Fruit fly (Drosophila melanogaster) whole organism, wandering third instar larva: ENCODE results near the gene CG10352.

Source experiments
- CG32264 ChIP-seq: fragments of 200-800 bp; sonication (Bioruptor generic); optimal IDR thresholded peaks from 2 replicates; lab custom pipeline; 2016; ENCODE audit warnings: missing biosample characterization, missing genetic modification characterization
- GATAd ChIP-seq: sonication (Bioruptor generic); optimal IDR thresholded peaks from 2 replicates; lab custom pipeline; 2016; ENCODE audit warnings: missing biosample characterization, missing genetic modification characterization
- Hr83 ChIP-seq: fragments of 200-300 bp; sonication (Bioruptor generic); optimal IDR thresholded peaks from 2 replicates; lab custom pipeline; 2016; ENCODE audit warnings: missing biosample characterization, mild to moderate bottlenecking, missing genetic modification characterization, moderate library complexity; ENCODE audit not compliant: poor library complexity, severe bottlenecking
- N ChIP-seq: fragments of >200 bp; optimal IDR thresholded peaks from 2 replicates; lab custom pipeline; 2018; ENCODE audit warnings: missing biosample characterization, missing external identifiers, missing genetic modification characterization
- dsf ChIP-seq: sonication (Bioruptor generic); optimal IDR thresholded peaks from 2 replicates; lab custom pipeline; 2016; ENCODE audit warnings: missing biosample characterization, missing genetic modification characterization, borderline replicate concordance
- ey ChIP-seq: fragments of 200-800 bp; sonication (Bioruptor generic); optimal IDR thresholded peaks from 2 replicates; lab custom pipeline; 2016; ENCODE audit warnings: missing biosample characterization, missing genetic modification characterization
- foxo ChIP-seq, 2 experiments: fragments of 200-800 bp; sonication (Bioruptor generic); optimal IDR thresholded peaks; 2 replicates in 1 of 2; 3 replicates in 1 of 2; lab custom pipeline; 2016 to 2017; ENCODE audit warnings: missing biosample characterization in 2 of 2, missing genetic modification characterization in 2 of 2
- fru ChIP-seq: fragments of 200-800 bp; sonication (Bioruptor generic); optimal IDR thresholded peaks from 3 replicates; lab custom pipeline; 2016; ENCODE audit warnings: missing biosample characterization, mild to moderate bottlenecking, missing genetic modification characterization
- h ChIP-seq: fragments of 200-800 bp; sonication (Bioruptor generic); optimal IDR thresholded peaks from 3 replicates; lab custom pipeline; 2016; ENCODE audit warnings: missing biosample characterization, mild to moderate bottlenecking, missing genetic modification characterization
- pan ChIP-seq: fragments of >200 bp; optimal IDR thresholded peaks from 2 replicates; lab custom pipeline; 2017
- rgr ChIP-seq: fragments of 200-800 bp; sonication (Bioruptor generic); optimal IDR thresholded peaks from 3 replicates; lab custom pipeline; 2016; ENCODE audit warnings: missing biosample characterization, mild to moderate bottlenecking, missing genetic modification characterization
- sv ChIP-seq: fragments of 200-800 bp; sonication (Bioruptor generic); optimal IDR thresholded peaks from 3 replicates; lab custom pipeline; 2016; ENCODE audit warnings: missing biosample characterization, missing genetic modification characterization
- usp ChIP-seq: fragments of >200 bp; optimal IDR thresholded peaks from 2 replicates; lab custom pipeline; 2017; ENCODE audit warnings: missing biosample characterization, missing genetic modification characterization

DNA sequence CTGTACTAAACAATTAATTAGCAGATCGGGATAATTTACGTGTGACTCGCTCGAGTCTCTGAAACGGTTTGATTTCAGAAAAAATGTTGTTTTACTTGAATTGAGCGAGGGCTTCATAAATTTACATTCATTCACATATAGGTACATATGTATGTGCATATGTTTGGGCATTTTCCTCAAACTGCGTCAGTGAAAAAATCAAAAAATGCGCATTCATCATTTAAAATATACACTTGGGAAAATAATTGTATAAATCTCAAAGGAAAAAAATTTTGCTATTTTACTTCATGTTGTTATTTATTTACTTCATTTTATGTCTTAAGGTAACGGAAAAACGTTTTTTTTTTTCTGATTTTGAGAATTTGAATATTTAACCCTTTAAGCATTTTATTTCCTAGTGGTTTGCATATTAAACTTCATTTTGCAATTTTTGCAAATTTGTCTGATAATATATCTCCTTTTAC is 29.9 kb upstream of the CG10352 start, which contains the start of gene CG43156:
- TF ChIP-seq h (GFP tag; lab: Kevin White, UChicago) (no peak), ey (GFP tag; lab: Kevin White, UChicago) (no peak), dsf (no peak), foxo (GFP tag; optimal IDR thresholded peaks at IDR 0.05; lab: Kevin White, UChicago) (no peak), Hr83 (no peak), GATAd (no peak), fru (GFP tag; lab: Kevin White, UChicago) (no peak), sv (no peak), CG32264 (GFP tag; lab: Kevin White, UChicago) (no peak), rgr (GFP tag; lab: Kevin White, UChicago) (no peak), N (GFP tag; lab: Kevin White, UChicago) (no peak), usp (GFP tag; lab: Kevin White, UChicago) (no peak), pan (lab: Kevin White, UChicago) (no peak)
